Fruit fly (Drosophila melanogaster) whole organism, wandering third instar larva: ENCODE data around the gene gammaTub37C.

Experiments
- Abd-B ChIP-seq: fragments of >200 bp; optimal IDR thresholded peaks from 2 replicates; lab custom pipeline; 2017; ENCODE audit warnings: missing biosample characterization, missing genetic modification characterization
- CG32264 ChIP-seq: fragments of 200-800 bp; sonication (Bioruptor generic); optimal IDR thresholded peaks from 2 replicates; lab custom pipeline; 2016; ENCODE audit warnings: missing biosample characterization, missing genetic modification characterization
- CG9705 ChIP-seq: fragments of 200-800 bp; sonication (Bioruptor generic); optimal IDR thresholded peaks from 2 replicates; lab custom pipeline; 2018; ENCODE audit warnings: missing biosample characterization, mild to moderate bottlenecking, missing genetic modification characterization
- CrebA ChIP-seq: fragments of 200-800 bp; sonication (Bioruptor generic); optimal IDR thresholded peaks from 2 replicates; lab custom pipeline; 2016; ENCODE audit warnings: missing biosample characterization, mild to moderate bottlenecking, missing genetic modification characterization, borderline replicate concordance
- Dfd ChIP-seq: fragments of >200 bp; optimal IDR thresholded peaks from 2 replicates; lab custom pipeline; 2017; ENCODE audit warnings: missing biosample characterization, missing genetic modification characterization
- Dif ChIP-seq: fragments of 200-275, 200-300 bp; sonication (Bioruptor generic); optimal IDR thresholded peaks from 2 replicates; lab custom pipeline; 2018; ENCODE audit warnings: missing biosample characterization, missing genetic modification characterization; ENCODE audit not compliant: partially characterized antibody
- GATAd ChIP-seq: sonication (Bioruptor generic); optimal IDR thresholded peaks from 2 replicates; lab custom pipeline; 2016; ENCODE audit warnings: missing biosample characterization, missing genetic modification characterization
- HLH106 ChIP-seq: fragments of 200-800 bp; optimal IDR thresholded peaks from 3 replicates; lab custom pipeline; 2019; ENCODE audit warnings: missing biosample characterization, mild to moderate bottlenecking, missing genetic modification characterization, moderate library complexity
- Hnf4 ChIP-seq: fragments of 200-800 bp; sonication (Bioruptor generic); optimal IDR thresholded peaks from 2 replicates; lab custom pipeline; 2016; ENCODE audit warnings: missing biosample characterization, mild to moderate bottlenecking, missing genetic modification characterization
- Hr78 ChIP-seq: fragments of >200 bp; optimal IDR thresholded peaks from 2 replicates; lab custom pipeline; 2017; ENCODE audit warnings: missing biosample characterization, missing genetic modification characterization
- Hr83 ChIP-seq: fragments of 200-300 bp; sonication (Bioruptor generic); optimal IDR thresholded peaks from 2 replicates; lab custom pipeline; 2016; ENCODE audit warnings: missing biosample characterization, mild to moderate bottlenecking, missing genetic modification characterization, moderate library complexity; ENCODE audit not compliant: poor library complexity, severe bottlenecking
- Jra ChIP-seq: sonication (Bioruptor generic); optimal IDR thresholded peaks from 2 replicates; lab custom pipeline; 2016; ENCODE audit warnings: missing biosample characterization, missing genetic modification characterization
- Mio ChIP-seq: sonication (Bioruptor generic); optimal IDR thresholded peaks from 2 replicates; lab custom pipeline; 2016; ENCODE audit warnings: missing biosample characterization, missing genetic modification characterization
- Myc ChIP-seq: fragments of >200 bp; optimal IDR thresholded peaks from 2 replicates; lab custom pipeline; 2017
- N ChIP-seq: fragments of >200 bp; optimal IDR thresholded peaks from 2 replicates; lab custom pipeline; 2018; ENCODE audit warnings: missing biosample characterization, missing external identifiers, missing genetic modification characterization
- OdsH ChIP-seq: fragments of 200-800 bp; sonication (Bioruptor generic); optimal IDR thresholded peaks from 2 replicates; lab custom pipeline; 2016; ENCODE audit warnings: missing biosample characterization, mild to moderate bottlenecking, missing genetic modification characterization
- Rel ChIP-seq, 2 experiments: fragments of 200-800 bp; sonication (Bioruptor generic) in 1 of 2; optimal IDR thresholded peaks; 2 replicates in 1 of 2; 3 replicates in 1 of 2; lab custom pipeline; 2016 to 2019; ENCODE audit warnings: mild to moderate bottlenecking in 2 of 2, missing biosample characterization in 2 of 2, missing genetic modification characterization in 2 of 2, moderate library complexity in 1 of 2
- Sp1 ChIP-seq: fragments of 200-800 bp; sonication (Bioruptor generic); optimal IDR thresholded peaks from 3 replicates; lab custom pipeline; 2019; ENCODE audit warnings: missing biosample characterization, mild to moderate bottlenecking, missing genetic modification characterization, moderate library complexity
- Vsx2 ChIP-seq: fragments of 200-300, 225-300 bp; sonication (Bioruptor generic); optimal IDR thresholded peaks from 2 replicates; lab custom pipeline; 2018; ENCODE audit warnings: missing biosample characterization, missing genetic modification characterization; ENCODE audit not compliant: partially characterized antibody
- br ChIP-seq: fragments of 200-800 bp; sonication (Bioruptor generic); optimal IDR thresholded peaks from 2 replicates; lab custom pipeline; 2016; ENCODE audit warnings: missing biosample characterization, missing genetic modification characterization
- brk ChIP-seq: fragments of 200-800 bp; sonication (Bioruptor generic); optimal IDR thresholded peaks from 2 replicates; lab custom pipeline; 2016; ENCODE audit warnings: missing biosample characterization, mild to moderate bottlenecking, missing genetic modification characterization
- dl ChIP-seq, 2 experiments: fragments of 175-275, 200-275 bp in 1 of 2; fragments of 200-275 bp in 1 of 2; sonication (Bioruptor generic); optimal IDR thresholded peaks; lab custom pipeline; 2018; ENCODE audit warnings: mild to moderate bottlenecking in 2 of 2, missing biosample characterization in 2 of 2, missing genetic modification characterization in 2 of 2, moderate library complexity in 2 of 2; ENCODE audit not compliant: partially characterized antibody in 2 of 2, insufficient read depth in 1 of 2
- dmrt93B ChIP-seq: fragments of 200-800 bp; sonication (Bioruptor generic); optimal IDR thresholded peaks from 2 replicates; lab custom pipeline; 2018; ENCODE audit warnings: missing biosample characterization, mild to moderate bottlenecking, missing genetic modification characterization
- dsf ChIP-seq: sonication (Bioruptor generic); optimal IDR thresholded peaks from 2 replicates; lab custom pipeline; 2016; ENCODE audit warnings: missing biosample characterization, missing genetic modification characterization, borderline replicate concordance
- ey ChIP-seq: fragments of 200-800 bp; sonication (Bioruptor generic); optimal IDR thresholded peaks from 2 replicates; lab custom pipeline; 2016; ENCODE audit warnings: missing biosample characterization, missing genetic modification characterization
- foxo ChIP-seq, 2 experiments: fragments of 200-800 bp; sonication (Bioruptor generic); optimal IDR thresholded peaks; 2 replicates in 1 of 2; 3 replicates in 1 of 2; lab custom pipeline; 2016 to 2017; ENCODE audit warnings: missing biosample characterization in 2 of 2, missing genetic modification characterization in 2 of 2
- fru ChIP-seq: fragments of 200-800 bp; sonication (Bioruptor generic); optimal IDR thresholded peaks from 3 replicates; lab custom pipeline; 2016; ENCODE audit warnings: missing biosample characterization, mild to moderate bottlenecking, missing genetic modification characterization
- h ChIP-seq: fragments of 200-800 bp; sonication (Bioruptor generic); optimal IDR thresholded peaks from 3 replicates; lab custom pipeline; 2016; ENCODE audit warnings: missing biosample characterization, mild to moderate bottlenecking, missing genetic modification characterization
- jim ChIP-seq: fragments of 175-275, 200-325 bp; sonication (Bioruptor generic); optimal IDR thresholded peaks from 2 replicates; lab custom pipeline; 2016; ENCODE audit warnings: missing biosample characterization, mild to moderate bottlenecking, missing genetic modification characterization
- lola ChIP-seq: fragments of >200 bp; optimal IDR thresholded peaks from 2 replicates; lab custom pipeline; 2017; ENCODE audit warnings: missing biosample characterization, missing genetic modification characterization
- pan ChIP-seq: fragments of >200 bp; optimal IDR thresholded peaks from 2 replicates; lab custom pipeline; 2017
- psq ChIP-seq: fragments of 200-800 bp; sonication (Bioruptor generic); optimal IDR thresholded peaks from 3 replicates; lab custom pipeline; 2017; ENCODE audit warnings: missing biosample characterization, mild to moderate bottlenecking, missing genetic modification characterization, moderate library complexity
- rgr ChIP-seq: fragments of 200-800 bp; sonication (Bioruptor generic); optimal IDR thresholded peaks from 3 replicates; lab custom pipeline; 2016; ENCODE audit warnings: missing biosample characterization, mild to moderate bottlenecking, missing genetic modification characterization
- sage ChIP-seq: fragments of 200-800 bp; sonication (Bioruptor generic); optimal IDR thresholded peaks from 2 replicates; lab custom pipeline; 2016; ENCODE audit warnings: missing biosample characterization, mild to moderate bottlenecking, missing genetic modification characterization
- sv ChIP-seq: fragments of 200-800 bp; sonication (Bioruptor generic); optimal IDR thresholded peaks from 3 replicates; lab custom pipeline; 2016; ENCODE audit warnings: missing biosample characterization, missing genetic modification characterization
- tai ChIP-seq: sonication (Bioruptor generic); optimal IDR thresholded peaks from 2 replicates; lab custom pipeline; 2016; ENCODE audit warnings: missing biosample characterization, missing genetic modification characterization
- usp ChIP-seq: fragments of >200 bp; optimal IDR thresholded peaks from 2 replicates; lab custom pipeline; 2017; ENCODE audit warnings: missing biosample characterization, missing genetic modification characterization
- woc ChIP-seq: sonication (Bioruptor generic); optimal IDR thresholded peaks from 2 replicates; lab custom pipeline; 2016; ENCODE audit warnings: missing biosample characterization, mild to moderate bottlenecking, missing genetic modification characterization

The gammaTub37C gene

DNA sequence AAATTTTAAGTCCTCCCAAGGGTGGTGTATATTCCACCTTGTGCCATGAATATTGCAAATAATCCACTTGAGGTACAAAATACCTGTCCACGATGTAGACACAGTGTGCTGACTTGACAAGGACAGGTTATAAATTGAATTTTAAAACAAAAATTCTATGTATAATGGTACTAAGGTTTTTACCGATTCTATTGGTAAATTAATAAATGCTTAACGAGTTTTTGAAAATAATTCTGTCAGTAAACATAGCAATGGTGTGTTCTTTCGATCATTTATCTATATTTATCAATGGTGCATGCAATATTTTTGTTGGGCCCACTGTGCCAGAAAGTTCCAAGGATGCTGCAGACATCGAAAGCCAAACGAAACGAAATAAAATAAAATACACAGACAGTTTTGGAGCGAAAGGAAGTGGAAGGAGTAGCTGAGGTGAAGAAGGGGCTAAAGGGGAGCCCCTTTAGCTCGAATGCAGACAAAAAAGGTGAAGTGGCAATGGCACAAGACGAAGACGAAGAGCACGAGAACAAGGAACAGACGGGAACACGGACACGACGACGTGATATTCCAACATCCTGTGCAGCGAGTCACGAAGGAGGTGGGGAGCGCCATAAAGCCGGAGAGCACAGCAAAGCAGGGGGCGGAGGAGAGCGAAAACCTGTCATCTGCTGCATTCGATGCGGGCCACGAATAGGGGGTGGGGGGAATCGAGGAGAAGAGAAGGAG, 49.4 kb downstream of the gammaTub37C start:
- TF ChIP-seq psq (GFP tag; lab: Kevin White, UChicago) (no peak), Vsx2 (GFP tag; lab: Kevin White, UChicago) (no peak), pan (no peak), br (GFP tag; lab: Kevin White, UChicago) (peak; percentile 93), Sp1 (GFP tag; lab: Kevin White, UChicago) (peak; percentile 71), brk (GFP tag; lab: Kevin White, UChicago) (peak; percentile 64), jim (GFP tag; lab: Kevin White, UChicago) (no peak), sv (GFP tag; lab: Kevin White, UChicago) (no peak), CG32264 (GFP tag; lab: Kevin White, UChicago) (peak; percentile 60), foxo (GFP tag; optimal IDR thresholded peaks at IDR 0.05; lab: Kevin White, UChicago) (peak in 1 of 2 experiments; percentile 84), fru (GFP tag; lab: Kevin White, UChicago) (peak; percentile 89), Dif (GFP tag; lab: Kevin White, UChicago) (peak; percentile 55), sage (GFP tag; lab: Kevin White, UChicago) (peak; percentile 52), Abd-B (GFP tag; lab: Kevin White, UChicago) (no peak), rgr (GFP tag; lab: Kevin White, UChicago) (peak; percentile 88), N (GFP tag; lab: Kevin White, UChicago) (no peak), lola (GFP tag; lab: Kevin White, UChicago) (no peak), Jra (GFP tag; lab: Kevin White, UChicago) (peak; percentile 26), tai (no peak), dmrt93B (GFP tag; lab: Kevin White, UChicago) (peak; percentile 66), GATAd (GFP tag; lab: Kevin White, UChicago) (no peak), Hnf4 (GFP tag; lab: Kevin White, UChicago) (peak; percentile 53), Myc (lab: Kevin White, UChicago) (no peak), usp (GFP tag; lab: Kevin White, UChicago) (no peak), dl (GFP tag; optimal IDR thresholded peaks at IDR 0.05; lab: Kevin White, UChicago; ENCODE audit: insufficient read depth in 1 of 2, partially characterized antibody in 2 of 2) (peak in 1 of 2 experiments; percentile 1), CrebA (GFP tag; lab: Kevin White, UChicago) (no peak), OdsH (GFP tag; lab: Kevin White, UChicago) (peak; percentile 83), Dfd (GFP tag; lab: Kevin White, UChicago) (no peak), Hr83 (GFP tag; lab: Kevin White, UChicago) (no peak), HLH106 (tag; lab: Kevin White, UChicago) (peak; percentile 81), Mio (GFP tag; lab: Kevin White, UChicago) (no peak), ey (GFP tag; lab: Kevin White, UChicago) (peak; percentile 86), CG9705 (GFP tag; lab: Kevin White, UChicago) (peak; percentile 39), h (GFP tag; lab: Kevin White, UChicago) (peak; percentile 88), dsf (GFP tag; lab: Kevin White, UChicago) (no peak), woc (GFP tag; lab: Kevin White, UChicago) (peak; percentile 81), Rel (GFP tag; optimal IDR thresholded peaks at IDR 0.05; lab: Kevin White, UChicago) (no peak), Rel (tag; optimal IDR thresholded peaks at IDR 0.05; lab: Kevin White, UChicago) (no peak), Hr78 (GFP tag; lab: Kevin White, UChicago) (no peak)
